Worm (Caenorhabditis elegans) whole organism, L1 larva: ENCODE data around the gene T01G6.10.

Experiments
- C16A3.4 ChIP-seq: fragments of 150-350 bp; optimal IDR thresholded peaks from 2 replicates; lab custom pipeline; 2014; ENCODE audit warnings: missing biosample characterization, missing genetic modification characterization
- C34B4.2 ChIP-seq: sonication (generic microtip); optimal IDR thresholded peaks from 2 replicates; lab custom pipeline; 2017; ENCODE audit warnings: mild to moderate bottlenecking, missing genetic modification characterization, missing compliant biosample characterization
- F16B12.6 ChIP-seq: fragments of 150-350 bp; optimal IDR thresholded peaks from 2 replicates; lab custom pipeline; 2014; ENCODE audit warnings: missing biosample characterization, missing genetic modification characterization
- aha-1 ChIP-seq: fragments of 150-350 bp; optimal IDR thresholded peaks from 2 replicates; lab custom pipeline; 2014; ENCODE audit warnings: missing biosample characterization, missing genetic modification characterization
- aly-2 ChIP-seq: fragments of 150-350 bp; optimal IDR thresholded peaks from 2 replicates; lab custom pipeline; 2014; ENCODE audit warnings: missing biosample characterization, missing genetic modification characterization
- ama-1 ChIP-seq: fragments of 150-350 bp; optimal IDR thresholded peaks from 2 replicates; lab custom pipeline; 2014
- ceh-63 ChIP-seq: fragments of 200-800 bp; sonication (Bioruptor generic); optimal IDR thresholded peaks from 2 replicates; lab custom pipeline; 2018; ENCODE audit warnings: mild to moderate bottlenecking, missing genetic modification characterization, missing compliant biosample characterization
- dpl-1 ChIP-seq, 3 experiments: fragments of 150-350 bp in 2 of 3; sonication (generic microtip) in 1 of 3; optimal IDR thresholded peaks; 2 replicates each; lab custom pipeline; 2014 to 2017; ENCODE audit warnings: missing biosample characterization in 3 of 3, missing genetic modification characterization in 3 of 3, missing genetic modification reagents in 3 of 3
- egl-13 ChIP-seq: sonication (generic microtip); optimal IDR thresholded peaks from 2 replicates; lab custom pipeline; 2016; ENCODE audit warnings: missing genotype, missing genetic modification reagents, missing genetic modification characterization, missing compliant biosample characterization
- elt-2 ChIP-seq: sonication (generic microtip); optimal IDR thresholded peaks from 2 replicates; lab custom pipeline; 2016; ENCODE audit warnings: missing genetic modification characterization, mild to moderate bottlenecking, inconsistent platforms, missing compliant biosample characterization, missing genetic modification reagents
- fkh-4 ChIP-seq: sonication (generic microtip); optimal IDR thresholded peaks from 2 replicates; lab custom pipeline; 2016; ENCODE audit warnings: missing compliant biosample characterization, missing genetic modification characterization, borderline replicate concordance
- hlh-4 ChIP-seq: sonication (generic microtip); optimal IDR thresholded peaks from 2 replicates; lab custom pipeline; 2016; ENCODE audit warnings: mild to moderate bottlenecking, missing genetic modification characterization, missing compliant biosample characterization
- hpl-2 ChIP-seq: fragments of 150-350 bp; optimal IDR thresholded peaks from 2 replicates; lab custom pipeline; 2014; ENCODE audit warnings: missing biosample characterization, missing genetic modification reagents, missing genetic modification characterization
- jun-1 ChIP-seq: fragments of 150-350 bp; optimal IDR thresholded peaks from 2 replicates; lab custom pipeline; 2014; ENCODE audit warnings: missing biosample characterization, missing genetic modification reagents, missing genetic modification characterization
- lin-13 ChIP-seq: fragments of 150-350 bp; optimal IDR thresholded peaks from 2 replicates; lab custom pipeline; 2014; ENCODE audit warnings: missing biosample characterization, missing genetic modification reagents, missing genetic modification characterization
- lin-15B ChIP-seq: fragments of 150-350 bp; sonication (generic microtip); optimal IDR thresholded peaks from 3 replicates; lab custom pipeline; 2014; ENCODE audit warnings: missing biosample characterization, missing genetic modification characterization
- lir-3 ChIP-seq: sonication (generic microtip); optimal IDR thresholded peaks from 2 replicates; lab custom pipeline; 2016; ENCODE audit warnings: mild to moderate bottlenecking, missing genetic modification characterization, moderate library complexity, missing compliant biosample characterization; ENCODE audit not compliant: poor library complexity
- mdl-1 ChIP-seq, 2 experiments: fragments of 150-350 bp; optimal IDR thresholded peaks; 2 replicates each; lab custom pipeline; 2014 to 2017; ENCODE audit warnings: missing biosample characterization in 2 of 2, missing genetic modification characterization in 2 of 2, inconsistent platforms in 1 of 2
- mep-1 ChIP-seq: fragments of 150-350 bp; optimal IDR thresholded peaks from 2 replicates; lab custom pipeline; 2014; ENCODE audit warnings: missing biosample characterization, missing genetic modification characterization
- nhr-11 ChIP-seq: fragments of 150-350 bp; optimal IDR thresholded peaks from 2 replicates; lab custom pipeline; 2014; ENCODE audit warnings: missing biosample characterization, missing genetic modification characterization
- nhr-12 ChIP-seq: sonication (generic microtip); optimal IDR thresholded peaks from 2 replicates; lab custom pipeline; 2017; ENCODE audit warnings: missing biosample characterization, missing genetic modification characterization
- nhr-20 ChIP-seq: sonication (generic microtip); optimal IDR thresholded peaks from 2 replicates; lab custom pipeline; 2016; ENCODE audit warnings: mild to moderate bottlenecking, missing genetic modification characterization, missing compliant biosample characterization
- nhr-237 ChIP-seq: fragments of 150-350 bp; optimal IDR thresholded peaks from 2 replicates; lab custom pipeline; 2014; ENCODE audit warnings: missing biosample characterization, missing genetic modification characterization
- nhr-28 ChIP-seq: fragments of 150-350 bp; optimal IDR thresholded peaks from 2 replicates; lab custom pipeline; 2014; ENCODE audit warnings: missing biosample characterization, missing genetic modification characterization
- nhr-77 ChIP-seq: fragments of 150-350 bp; optimal IDR thresholded peaks from 2 replicates; lab custom pipeline; 2014; ENCODE audit warnings: missing biosample characterization, missing genetic modification characterization
- nhr-84 ChIP-seq: sonication (generic microtip); optimal IDR thresholded peaks from 2 replicates; lab custom pipeline; 2017; ENCODE audit warnings: missing biosample characterization, missing genetic modification characterization
- nhr-85 ChIP-seq: sonication (generic microtip); peaks from one replicate; lab custom pipeline; 2016; ENCODE audit warnings: missing genetic modification characterization, inconsistent platforms, missing compliant biosample characterization
- nhr-90 ChIP-seq: sonication (generic microtip); optimal IDR thresholded peaks from 2 replicates; lab custom pipeline; 2016; ENCODE audit warnings: mild to moderate bottlenecking, missing genetic modification characterization, missing compliant biosample characterization; ENCODE audit not compliant: poor library complexity
- pax-3 ChIP-seq: fragments of 200-800 bp; sonication (Bioruptor generic); optimal IDR thresholded peaks from 2 replicates; lab custom pipeline; 2018; ENCODE audit warnings: mild to moderate bottlenecking, missing genetic modification characterization, moderate library complexity, missing compliant biosample characterization
- snu-23 ChIP-seq: sonication (generic microtip); optimal IDR thresholded peaks from 2 replicates; lab custom pipeline; 2016; ENCODE audit warnings: missing genetic modification characterization, missing compliant biosample characterization
- sox-4 ChIP-seq: sonication (generic microtip); optimal IDR thresholded peaks from 2 replicates; lab custom pipeline; 2016; ENCODE audit warnings: missing genetic modification characterization, missing compliant biosample characterization
- sptf-1 ChIP-seq: fragments of 150-350 bp; optimal IDR thresholded peaks from 2 replicates; lab custom pipeline; 2014; ENCODE audit warnings: missing biosample characterization, missing genetic modification characterization
- unc-30 ChIP-seq: sonication (generic microtip); optimal IDR thresholded peaks from 2 replicates; lab custom pipeline; 2017; ENCODE audit warnings: missing biosample characterization, missing genetic modification characterization
- vab-15 ChIP-seq: sonication (generic microtip); optimal IDR thresholded peaks from 2 replicates; lab custom pipeline; 2017; ENCODE audit warnings: missing genotype, mild to moderate bottlenecking, missing genetic modification characterization, missing compliant biosample characterization
- xbp-1 ChIP-seq: sonication (generic microtip); optimal IDR thresholded peaks from 2 replicates; lab custom pipeline; 2016; ENCODE audit warnings: missing genetic modification characterization, missing compliant biosample characterization
- zag-1 ChIP-seq: fragments of 150-350 bp; optimal IDR thresholded peaks from 2 replicates; lab custom pipeline; 2014; ENCODE audit warnings: missing biosample characterization, missing genetic modification characterization
- zip-4 ChIP-seq: fragments of 200-800 bp; sonication (Bioruptor generic); optimal IDR thresholded peaks from 2 replicates; lab custom pipeline; 2018; ENCODE audit warnings: mild to moderate bottlenecking, missing genetic modification characterization, moderate library complexity, missing compliant biosample characterization
- ztf-11 ChIP-seq, 2 experiments: sonication (generic microtip); optimal IDR thresholded peaks; 2 replicates each; lab custom pipeline; 2016 to 2017; ENCODE audit warnings: missing genetic modification characterization in 2 of 2, missing biosample characterization in 1 of 2, missing compliant biosample characterization in 1 of 2

The T01G6.10 gene

DNA sequence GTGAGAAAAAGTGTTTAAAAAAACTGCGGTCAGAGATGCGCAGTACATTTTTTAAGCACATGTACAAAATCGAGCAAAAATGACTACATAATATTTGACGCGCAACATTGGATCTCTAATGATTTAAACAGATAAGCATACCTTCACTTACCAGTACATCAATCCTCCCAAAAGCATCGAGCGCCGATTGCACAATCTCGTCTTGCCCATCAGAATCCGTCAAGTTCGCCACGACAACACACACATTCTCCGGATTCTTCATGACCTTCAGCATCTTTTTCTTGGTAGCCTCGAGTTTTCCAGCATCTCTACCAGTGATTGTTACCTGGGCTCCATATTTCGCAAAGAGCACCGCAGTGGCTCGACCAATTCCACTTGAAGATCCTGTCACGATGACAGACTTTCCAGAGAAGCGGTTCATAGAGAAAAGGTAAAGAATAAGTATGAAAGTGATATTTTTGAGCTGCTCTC is at the start of gene T01G6.10:
TSS of gene T01G6.10 (minus strand) at position 421 of the 471 bp plus-strand sequence.
- TF ChIP-seq zip-4 (GFP tag; lab: Kevin White, UChicago) (no peak), aly-2 (tag; lab: Kevin White, UChicago) (no peak), snu-23 (GFP tag; lab: Kevin White, UChicago) (no peak), aha-1 (tag; lab: Kevin White, UChicago) (no peak), lin-13 (GFP tag; lab: Kevin White, UChicago) (no peak), nhr-20 (tag; lab: Kevin White, UChicago) (no peak), mep-1 (tag; lab: Kevin White, UChicago) (no peak), vab-15 (tag; lab: Kevin White, UChicago) (no peak)
- TF ChIP-seq, all 84 proteins: peak for 0

DNA sequence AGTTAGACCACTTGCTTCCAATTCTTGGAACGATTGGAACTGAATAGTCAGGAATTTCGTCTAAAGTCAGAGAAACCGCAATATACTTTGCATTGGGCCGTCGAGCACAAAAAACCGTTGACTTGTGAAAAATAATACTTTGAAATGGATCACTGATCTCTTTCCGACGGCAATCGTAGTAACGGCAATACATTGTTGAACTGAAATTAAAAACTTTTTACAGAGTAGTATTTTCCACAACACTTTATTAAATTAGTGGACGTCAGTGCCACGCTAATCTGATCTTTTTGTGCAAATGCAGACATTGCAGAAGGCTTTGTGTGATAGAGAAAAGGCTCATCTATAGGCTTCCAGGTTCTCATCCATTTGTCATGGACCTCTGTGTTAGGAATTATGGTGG is 49.4 kb upstream of the T01G6.10 start:
- TF ChIP-seq pax-3: no peak
- TF ChIP-seq C34B4.2 (tag; lab: Kevin White, UChicago): no peak
- TF ChIP-seq ceh-63: no peak
- TF ChIP-seq sox-4: no peak
- no peak for TF ChIP-seq sptf-1 (tag; lab: Kevin White, UChicago)
- TF ChIP-seq unc-30: no peak
- no peak for TF ChIP-seq ama-1 (lab: Kevin White, UChicago)
- no peak for TF ChIP-seq nhr-12 (tag; lab: Kevin White, UChicago)
- no peak for TF ChIP-seq nhr-84
- no peak for TF ChIP-seq nhr-28 (tag; lab: Kevin White, UChicago)
- no peak for TF ChIP-seq F16B12.6 (tag; lab: Kevin White, UChicago)
- TF ChIP-seq lir-3 (tag; lab: Kevin White, UChicago): no peak
- no peak for TF ChIP-seq zag-1
- no peak for TF ChIP-seq ztf-11 (tag; optimal IDR thresholded peaks at IDR 0.05; lab: Kevin White, UChicago)
- TF ChIP-seq elt-2 (tag; lab: Kevin White, UChicago): no peak
- TF ChIP-seq aha-1 (tag; lab: Kevin White, UChicago): no peak
- no peak for TF ChIP-seq C16A3.4 (tag; lab: Kevin White, UChicago)

DNA sequence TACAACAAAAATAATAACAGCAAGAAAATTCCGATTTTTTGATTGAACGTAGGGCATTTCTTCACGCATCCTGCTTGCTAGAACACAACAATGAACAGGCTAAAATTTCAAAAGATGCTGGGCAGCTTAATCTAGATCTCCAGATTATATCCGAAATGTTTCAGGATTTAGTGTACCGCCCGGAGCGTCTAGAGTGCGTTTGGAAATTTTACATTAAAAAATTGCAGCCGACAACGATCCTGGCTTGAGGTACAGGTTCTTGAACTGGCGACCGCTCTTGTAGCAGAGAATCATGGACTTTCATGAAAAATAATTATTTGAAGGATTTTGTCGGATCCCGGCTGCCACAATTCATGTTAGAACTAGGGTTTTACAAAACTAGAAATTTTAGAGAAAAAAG is 45.0 kb upstream of the T01G6.10 start, which contains the start of gene C14C6.6:
TSS of gene C14C6.6 (minus strand) at position 101 of the 400 bp plus-strand sequence.
- TF ChIP-seq sptf-1 (tag; lab: Kevin White, UChicago): no peak
- TF ChIP-seq mdl-1 (tag; optimal IDR thresholded peaks at IDR 0.05; lab: Kevin White, UChicago): no peak
- TF ChIP-seq zag-1: no peak
- no peak for TF ChIP-seq nhr-28 (tag; lab: Kevin White, UChicago)
- no peak for TF ChIP-seq nhr-20 (tag; lab: Kevin White, UChicago)
- TF ChIP-seq lir-3 (tag; lab: Kevin White, UChicago): no peak
- no peak for TF ChIP-seq nhr-237 (tag; lab: Kevin White, UChicago)
- no peak for TF ChIP-seq nhr-85 (tag; lab: Kevin White, UChicago)
- TF ChIP-seq egl-13: no peak
- no peak for TF ChIP-seq xbp-1 (tag; lab: Kevin White, UChicago)
- no peak for TF ChIP-seq C34B4.2 (tag; lab: Kevin White, UChicago)
- TF ChIP-seq nhr-12 (tag; lab: Kevin White, UChicago): no peak
- TF ChIP-seq unc-30: no peak
- TF ChIP-seq nhr-77 (tag; lab: Kevin White, UChicago): no peak
- TF ChIP-seq hpl-2 (GFP tag; lab: Kevin White, UChicago): no peak
- no peak for TF ChIP-seq nhr-11 (tag; lab: Kevin White, UChicago)
- no peak for TF ChIP-seq zip-4 (GFP tag; lab: Kevin White, UChicago)

DNA sequence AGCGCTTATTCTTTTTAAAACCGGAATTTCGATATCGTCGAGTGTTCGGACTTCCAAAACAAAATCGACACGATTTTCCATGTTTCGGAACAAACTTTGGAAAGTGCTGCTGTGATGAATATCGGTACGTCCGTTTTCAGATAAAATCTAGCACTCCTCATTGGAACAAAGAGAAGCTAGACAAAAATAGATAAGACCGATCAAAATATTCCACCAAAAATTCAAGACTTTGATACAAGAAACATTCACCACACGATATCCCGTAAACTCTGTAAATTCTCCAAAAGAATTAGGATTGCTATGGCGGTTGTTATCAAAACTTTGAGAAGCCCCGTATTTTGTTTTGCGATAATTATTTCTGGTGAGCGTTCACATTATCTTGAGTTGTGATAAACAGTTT is 40.1 kb upstream of the T01G6.10 start, which contains the start of gene C14C6.3:
TSS of gene C14C6.3 (plus strand) at position 301 of the 400 bp plus-strand sequence.
- TF ChIP-seq fkh-4 (tag; lab: Kevin White, UChicago): no peak
- TF ChIP-seq jun-1 (tag; lab: Kevin White, UChicago): no peak
- no peak for TF ChIP-seq mep-1 (tag; lab: Kevin White, UChicago)
- no peak for TF ChIP-seq lir-3 (tag; lab: Kevin White, UChicago)
- TF ChIP-seq sox-4: no peak
- TF ChIP-seq dpl-1 (GFP tag; optimal IDR thresholded peaks at IDR 0.05; lab: Kevin White, UChicago): no peak
- TF ChIP-seq lin-15B (tag; lab: Kevin White, UChicago): no peak
- no peak for TF ChIP-seq hlh-4
- no peak for TF ChIP-seq nhr-90 (tag; lab: Kevin White, UChicago)
